Fruit fly (Drosophila melanogaster) whole organism, embryonic: ENCODE measurements around the gene Actbeta.

Source experiments
- Awh ChIP-seq: fragments of 200-800 bp; sonication (Bioruptor generic); IDR thresholded peaks from 2 replicates; pipeline ENCODE4, ENCODE4 v1.3.6; 2022; ENCODE audit warnings: missing biosample characterization, missing genetic modification characterization
- CG10979 ChIP-seq: fragments of 200-800 bp; sonication (Bioruptor generic); optimal IDR thresholded peaks from 2 replicates; lab custom pipeline; 2018; ENCODE audit warnings: missing biosample characterization, mild to moderate bottlenecking, missing genetic modification characterization, moderate library complexity
- CG11093 ChIP-seq: fragments of 200-800 bp; sonication (Bioruptor generic); IDR thresholded peaks from 3 replicates; pipeline ENCODE4 v1.3.6; 2022; ENCODE audit warnings: missing biosample characterization, missing genetic modification characterization
- CG11247 ChIP-seq: fragments of 200-800 bp; sonication (Bioruptor generic); IDR thresholded peaks from 2 replicates; pipeline ENCODE4 v1.3.6; 2022; ENCODE audit warnings: missing biosample characterization, missing genetic modification characterization
- CG11398 ChIP-seq: fragments of 200-800 bp; sonication (Bioruptor generic); optimal IDR thresholded peaks from 2 replicates; lab custom pipeline; 2016; ENCODE audit warnings: missing biosample characterization, missing genetic modification characterization
- CG12071 ChIP-seq: fragments of 200-800 bp; sonication (Bioruptor generic); optimal IDR thresholded peaks from 3 replicates; lab custom pipeline; 2018; ENCODE audit warnings: missing biosample characterization, mild to moderate bottlenecking, missing genetic modification characterization
- CG12299 ChIP-seq: fragments of 200-800 bp; sonication (Bioruptor generic); optimal IDR thresholded peaks from 2 replicates; lab custom pipeline; 2018; ENCODE audit warnings: missing biosample characterization, mild to moderate bottlenecking, missing genetic modification characterization
- CG13287 ChIP-seq: fragments of 200-800 bp; sonication (Bioruptor generic); IDR thresholded peaks from 2 replicates; pipeline ENCODE4 v1.3.6; 2022; ENCODE audit warnings: missing biosample characterization, missing genetic modification characterization; ENCODE audit not compliant: partially characterized antibody
- CG15696 ChIP-seq: fragments of 200-800 bp; sonication (Bioruptor generic); optimal IDR thresholded peaks from 2 replicates; lab custom pipeline; 2019; ENCODE audit warnings: missing biosample characterization, mild to moderate bottlenecking, missing genetic modification characterization, moderate library complexity
- CG1647 ChIP-seq: fragments of 200-800 bp; sonication (Bioruptor generic); optimal IDR thresholded peaks from 3 replicates; lab custom pipeline; 2016; ENCODE audit warnings: missing biosample characterization, missing genetic modification characterization
- CG16813 ChIP-seq: fragments of 200-800 bp; sonication (Bioruptor generic); IDR thresholded peaks from 3 replicates; pipeline ENCODE4 v1.3.6; 2022; ENCODE audit warnings: missing biosample characterization, missing genetic modification characterization; ENCODE audit not compliant: partially characterized antibody
- CG17328 ChIP-seq: fragments of 200-800 bp; sonication (Bioruptor generic); IDR thresholded peaks from 2 replicates; pipeline ENCODE4 v1.3.6; 2022; ENCODE audit warnings: missing biosample characterization, missing genetic modification characterization
- CG2678 ChIP-seq: fragments of 200-800 bp; sonication (Bioruptor generic); optimal IDR thresholded peaks from 3 replicates; lab custom pipeline; 2019; ENCODE audit warnings: missing biosample characterization, mild to moderate bottlenecking, missing genetic modification characterization, moderate library complexity
- CG2875 ChIP-seq: fragments of 200-800 bp; sonication (Bioruptor generic); optimal IDR thresholded peaks from 2 replicates; lab custom pipeline; 2017; ENCODE audit warnings: missing biosample characterization, mild to moderate bottlenecking, missing genetic modification characterization, missing genetic modification reagents
- CG32767 ChIP-seq: fragments of 200-800 bp; sonication (Bioruptor generic); IDR thresholded peaks from 2 replicates; pipeline ENCODE4 v1.3.6; 2022; ENCODE audit warnings: missing biosample characterization, missing genetic modification characterization
- CG34224 ChIP-seq: fragments of 200-800 bp; sonication (Bioruptor generic); IDR thresholded peaks from 3 replicates; pipeline ENCODE4 v1.3.6; 2022; ENCODE audit warnings: missing biosample characterization, missing genetic modification characterization; ENCODE audit not compliant: partially characterized antibody
- CG3726 ChIP-seq: fragments of 200-800 bp; sonication (Bioruptor generic); IDR thresholded peaks from 3 replicates; pipeline ENCODE4, ENCODE4 v1.3.6; 2022; ENCODE audit warnings: missing biosample characterization, missing genetic modification characterization
- CG8765 ChIP-seq: fragments of 200-800 bp; sonication (Bioruptor generic); IDR thresholded peaks from 2 replicates; pipeline ENCODE4 v1.3.6; 2022; ENCODE audit warnings: missing biosample characterization, missing genetic modification characterization
- CG8924 ChIP-seq: fragments of 200-800 bp; optimal IDR thresholded peaks from 3 replicates; lab custom pipeline; 2019; ENCODE audit warnings: missing biosample characterization, mild to moderate bottlenecking, missing genetic modification characterization, moderate library complexity
- CG9876 ChIP-seq: fragments of 200-800 bp; sonication (Bioruptor generic); optimal IDR thresholded peaks from 2 replicates; lab custom pipeline; 2016; ENCODE audit warnings: missing biosample characterization, missing genetic modification characterization
- CrebB ChIP-seq: fragments of 200-800 bp; sonication (Bioruptor generic); optimal IDR thresholded peaks from 3 replicates; lab custom pipeline; 2018; ENCODE audit warnings: missing biosample characterization, mild to moderate bottlenecking, missing genetic modification characterization
- Dbx ChIP-seq: fragments of 200-800 bp; sonication (Bioruptor generic); IDR thresholded peaks from 3 replicates; pipeline ENCODE4 v1.3.6; 2022; ENCODE audit warnings: missing biosample characterization, missing genetic modification characterization
- Dfd ChIP-seq, 2 experiments: fragments of >200 bp; optimal IDR thresholded peaks; 2 replicates each; lab custom pipeline; 2017; ENCODE audit warnings: missing biosample characterization in 2 of 2, missing genetic modification characterization in 2 of 2
- Doc3 ChIP-seq: fragments of 200-800 bp; sonication (Bioruptor generic); IDR thresholded peaks from 3 replicates; pipeline ENCODE4 v1.3.6; 2022; ENCODE audit warnings: missing biosample characterization, missing genetic modification characterization; ENCODE audit not compliant: partially characterized antibody
- Dref ChIP-seq: fragments of 200-800 bp; sonication (Bioruptor generic); IDR thresholded peaks from 2 replicates; pipeline ENCODE4 v1.3.6; 2022; ENCODE audit warnings: missing biosample characterization, missing genetic modification characterization
- H15 ChIP-seq: fragments of 200-800 bp; sonication (Bioruptor generic); IDR thresholded peaks from 3 replicates; pipeline ENCODE4 v1.3.6; 2022; ENCODE audit warnings: missing biosample characterization, missing genetic modification characterization
- HLHmδ ChIP-seq: fragments of 200-800 bp; sonication (Bioruptor generic); optimal IDR thresholded peaks from 2 replicates; lab custom pipeline; 2018; ENCODE audit warnings: missing biosample characterization, mild to moderate bottlenecking, missing genetic modification characterization, moderate library complexity
- Max ChIP-seq: fragments of 200-800 bp; sonication (Bioruptor generic); optimal IDR thresholded peaks from 2 replicates; lab custom pipeline; 2016; ENCODE audit warnings: missing biosample characterization, mild to moderate bottlenecking, missing genetic modification characterization
- Mrtf ChIP-seq: fragments of 200-800 bp; sonication (Bioruptor generic); IDR thresholded peaks from 3 replicates; pipeline ENCODE4 v1.3.6; 2022; ENCODE audit warnings: missing biosample characterization, missing genetic modification characterization
- Nf-YC ChIP-seq: fragments of 200-800 bp; optimal IDR thresholded peaks from 3 replicates; lab custom pipeline; 2019; ENCODE audit warnings: missing biosample characterization, mild to moderate bottlenecking, missing genetic modification characterization, moderate library complexity
- NfI ChIP-seq: fragments of 200-800 bp; sonication (Bioruptor generic); optimal IDR thresholded peaks from 3 replicates; lab custom pipeline; 2018; ENCODE audit warnings: missing biosample characterization, mild to moderate bottlenecking, missing genetic modification characterization, moderate library complexity
- cad ChIP-seq: fragments of >200 bp; optimal IDR thresholded peaks from 2 replicates; lab custom pipeline; 2017; ENCODE audit warnings: missing biosample characterization, missing genetic modification characterization
- chn ChIP-seq: fragments of 200-800 bp; sonication (Bioruptor generic); optimal IDR thresholded peaks from 2 replicates; lab custom pipeline; 2016; ENCODE audit warnings: missing biosample characterization, missing genetic modification characterization
- dan ChIP-seq: fragments of 200-800 bp; sonication (Bioruptor generic); IDR thresholded peaks from 2 replicates; pipeline ENCODE4 v1.3.6; 2022; ENCODE audit warnings: missing biosample characterization, missing genetic modification characterization
- esg ChIP-seq: fragments of 200-800 bp; sonication (Bioruptor generic); conservative IDR thresholded peaks from 2 replicates; pipeline ENCODE4 v1.3.6; 2022; ENCODE audit warnings: missing biosample characterization, missing genetic modification characterization
- fu2 ChIP-seq: fragments of 200-800 bp; sonication (Bioruptor generic); optimal IDR thresholded peaks from 2 replicates; lab custom pipeline; 2016; ENCODE audit warnings: missing biosample characterization, missing genetic modification characterization
- grau ChIP-seq: fragments of 200-800 bp; optimal IDR thresholded peaks from 3 replicates; lab custom pipeline; 2019; ENCODE audit warnings: missing biosample characterization, mild to moderate bottlenecking, missing genetic modification characterization, moderate library complexity
- gsb-n ChIP-seq: fragments of 200-800 bp; sonication (Bioruptor generic); optimal IDR thresholded peaks from 3 replicates; lab custom pipeline; 2018; ENCODE audit warnings: missing biosample characterization, mild to moderate bottlenecking, missing genetic modification characterization
- hbn ChIP-seq: fragments of 200-800 bp; sonication (Bioruptor generic); IDR thresholded peaks from 2 replicates; pipeline ENCODE4 v1.3.6; 2022; ENCODE audit warnings: missing biosample characterization, missing genetic modification characterization; ENCODE audit not compliant: partially characterized antibody
- nmo ChIP-seq: fragments of 200-800 bp; sonication (Bioruptor generic); optimal IDR thresholded peaks from 2 replicates; lab custom pipeline; 2018; ENCODE audit warnings: missing biosample characterization, mild to moderate bottlenecking, missing genetic modification characterization, moderate library complexity
- phol ChIP-seq: fragments of 200-800 bp; sonication (Bioruptor generic); optimal IDR thresholded peaks from 3 replicates; lab custom pipeline; 2018; ENCODE audit warnings: missing biosample characterization, mild to moderate bottlenecking, missing genetic modification characterization, moderate library complexity
- row ChIP-seq: fragments of 200-800 bp; sonication (Bioruptor generic); IDR thresholded peaks from 3 replicates; pipeline ENCODE4 v1.3.6; 2022; ENCODE audit warnings: missing biosample characterization, missing genetic modification characterization
- seq ChIP-seq: fragments of 200-800 bp; sonication (Bioruptor generic); IDR thresholded peaks from 2 replicates; pipeline ENCODE4 v1.3.6; 2022; ENCODE audit warnings: missing biosample characterization, missing genetic modification characterization
- slbo ChIP-seq: fragments of 200-800 bp; sonication (Bioruptor generic); IDR thresholded peaks from 2 replicates; pipeline ENCODE4 v1.3.6; 2022; ENCODE audit warnings: missing biosample characterization, missing genetic modification characterization
- slou ChIP-seq: fragments of 200-800 bp; sonication (Bioruptor generic); optimal IDR thresholded peaks from 3 replicates; lab custom pipeline; 2016; ENCODE audit warnings: missing biosample characterization, missing genetic modification characterization
- so ChIP-seq: fragments of 200-800 bp; sonication (Bioruptor generic); IDR thresholded peaks from 3 replicates; pipeline ENCODE4 v1.3.6; 2022; ENCODE audit warnings: missing biosample characterization, missing genetic modification characterization
- tgo ChIP-seq: fragments of 200-800 bp; sonication (Bioruptor generic); IDR thresholded peaks from 3 replicates; pipeline ENCODE4 v1.3.6; 2022; ENCODE audit warnings: missing biosample characterization, missing genetic modification characterization
- tx ChIP-seq: fragments of 200-800 bp; sonication (Bioruptor generic); optimal IDR thresholded peaks from 2 replicates; lab custom pipeline; 2016; ENCODE audit warnings: missing biosample characterization, missing genetic modification characterization
- unc-4 ChIP-seq: fragments of 200-800 bp; sonication (Bioruptor generic); IDR thresholded peaks from 2 replicates; pipeline ENCODE4 v1.3.6; 2022; ENCODE audit warnings: missing biosample characterization, missing genetic modification characterization; ENCODE audit not compliant: partially characterized antibody
- wor ChIP-seq: fragments of 200-800 bp; sonication (Bioruptor generic); IDR thresholded peaks from 2 replicates; pipeline ENCODE4 v1.3.6; 2022; ENCODE audit warnings: missing biosample characterization, missing genetic modification characterization
- zfh2 ChIP-seq: fragments of 200-800 bp; sonication (Bioruptor generic); optimal IDR thresholded peaks from 2 replicates; lab custom pipeline; 2016; ENCODE audit warnings: missing biosample characterization, missing genetic modification characterization

The Actbeta gene

DNA sequence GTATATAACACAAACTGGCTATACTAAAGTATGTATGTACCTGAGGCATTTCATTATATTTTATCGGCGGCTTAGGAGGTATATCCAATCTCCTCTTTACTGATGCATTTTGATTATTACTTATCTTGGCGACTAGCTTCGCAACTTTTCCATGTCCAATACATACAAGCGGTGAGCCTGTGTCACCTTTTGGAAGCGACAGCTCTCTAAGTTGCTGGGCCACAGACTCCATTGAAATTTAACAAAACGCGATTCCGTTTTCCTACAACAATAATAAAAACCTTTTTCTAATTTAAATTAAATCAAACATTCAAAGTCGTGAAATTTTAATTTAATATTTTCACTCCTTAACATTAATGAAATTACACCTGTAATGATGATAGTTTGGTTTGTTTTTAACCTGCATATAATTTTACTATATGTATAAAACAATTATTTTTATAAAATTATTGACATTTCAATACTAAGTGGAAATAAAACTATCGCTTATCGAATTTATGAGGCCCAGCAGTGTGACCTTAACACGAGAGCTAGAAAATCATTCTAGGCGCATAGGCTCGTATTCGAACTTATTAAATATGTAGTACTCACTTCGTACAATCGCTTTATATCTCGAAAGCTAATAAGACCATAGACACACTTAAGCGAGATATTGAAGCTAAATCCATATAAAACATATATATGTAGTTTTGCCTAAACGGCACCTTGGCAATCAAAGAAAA lies 24.1 kb downstream of the Actbeta start, which contains the start of gene apolpp (continued):
- TF ChIP-seq H15 = no peak
- TF ChIP-seq cad (GFP tag; lab: Kevin White, UChicago) = no peak
- TF ChIP-seq tx (GFP tag; lab: Kevin White, UChicago) = no peak
- no peak for TF ChIP-seq wor (GFP tag; lab: Robert Waterston, UW)
- TF ChIP-seq unc-4 (GFP tag; lab: Robert Waterston, UW) = no peak
- TF ChIP-seq phol = peak; percentile 55
- TF ChIP-seq CG10979 = no peak
- no peak for TF ChIP-seq CG9876 (GFP tag; lab: Kevin White, UChicago)
- peak; percentile 5 for TF ChIP-seq zfh2 (GFP tag; lab: Kevin White, UChicago)
- TF ChIP-seq CG2875 (GFP tag; lab: Kevin White, UChicago) = no peak
- TF ChIP-seq Nf-YC (tag; lab: Kevin White, UChicago) = peak; percentile 10
- no peak for TF ChIP-seq CG15696 (tag; lab: Kevin White, UChicago)
- TF ChIP-seq grau = peak; percentile 25
- TF ChIP-seq Dref (GFP tag; lab: Robert Waterston, UW) = no peak
- TF ChIP-seq CG3726 (GFP tag; lab: Robert Waterston, UW) = no peak
- TF ChIP-seq Dbx (GFP tag; lab: Robert Waterston, UW) = no peak
- peak; percentile 69 for TF ChIP-seq nmo (GFP tag; lab: Kevin White, UChicago)
- TF ChIP-seq CG16813 = no peak
- TF ChIP-seq slbo = no peak
- TF ChIP-seq Mrtf (GFP tag; lab: Robert Waterston, UW) = no peak
- no peak for TF ChIP-seq esg (GFP tag; lab: Robert Waterston, UW)
- TF ChIP-seq CG11247 (GFP tag; lab: Robert Waterston, UW) = no peak
- no peak for TF ChIP-seq HLHmδ (GFP tag; lab: Kevin White, UChicago)
- TF ChIP-seq Awh = no peak
- TF ChIP-seq gsb-n (tag; lab: Kevin White, UChicago) = peak; percentile 2
- no peak for TF ChIP-seq CG1647 (GFP tag; lab: Kevin White, UChicago)
- no peak for TF ChIP-seq CG11093 (GFP tag; lab: Robert Waterston, UW)
- no peak for TF ChIP-seq tgo (GFP tag; lab: Robert Waterston, UW)
- TF ChIP-seq NfI (GFP tag; lab: Kevin White, UChicago) = peak; percentile 17
- no peak for TF ChIP-seq CG12071
- TF ChIP-seq Max (GFP tag; lab: Kevin White, UChicago) = no peak
- peak in 1 of 2 experiments; percentile 60 for TF ChIP-seq Dfd (GFP tag; optimal IDR thresholded peaks at IDR 0.05; lab: Kevin White, UChicago)
- no peak for TF ChIP-seq CG13287 (GFP tag; lab: Robert Waterston, UW)
- no peak for TF ChIP-seq CG2678 (tag; lab: Kevin White, UChicago)
- TF ChIP-seq CG11398 = no peak
- no peak for TF ChIP-seq Doc3 (GFP tag; lab: Robert Waterston, UW)
- no peak for TF ChIP-seq so (GFP tag; lab: Robert Waterston, UW)
- TF ChIP-seq row (GFP tag; lab: Robert Waterston, UW) = peak; percentile 87
- no peak for TF ChIP-seq fu2 (GFP tag; lab: Kevin White, UChicago)
- no peak for TF ChIP-seq CG34224
- no peak for TF ChIP-seq dan (GFP tag; lab: Robert Waterston, UW)
- TF ChIP-seq CG8765 (GFP tag; lab: Robert Waterston, UW) = no peak
- TF ChIP-seq slou (GFP tag; lab: Kevin White, UChicago) = no peak
- no peak for TF ChIP-seq CrebB (tag; lab: Kevin White, UChicago)
- TF ChIP-seq chn (GFP tag; lab: Kevin White, UChicago) = no peak
- TF ChIP-seq CG12299 (tag; lab: Kevin White, UChicago) = peak; percentile 45
- peak; percentile 64 for TF ChIP-seq CG8924 (tag; lab: Kevin White, UChicago)
- TF ChIP-seq CG32767 = no peak
- TF ChIP-seq seq (GFP tag; lab: Robert Waterston, UW) = no peak
- no peak for TF ChIP-seq hbn (GFP tag; lab: Robert Waterston, UW)
- no peak for TF ChIP-seq CG17328 (GFP tag; lab: Robert Waterston, UW)
